Fruit fly (Drosophila melanogaster) Kc167 (cell line): ENCODE data around the gene CG15740.

ENCODE experiments used
- Myc ChIP-seq: fragments of >200 bp; optimal IDR thresholded peaks from 2 replicates; lab custom pipeline; 2017; ENCODE audit warnings: missing external identifiers
- Sin3A ChIP-seq: fragments of >200 bp; optimal IDR thresholded peaks from 2 replicates; lab custom pipeline; 2018; ENCODE audit warnings: missing external identifiers
- h ChIP-seq: fragments of >200 bp; optimal IDR thresholded peaks from 3 replicates; lab custom pipeline; 2018; ENCODE audit warnings: missing external identifiers
- insv ChIP-seq: fragments of >200 bp; optimal IDR thresholded peaks from 3 replicates; lab custom pipeline; 2018; ENCODE audit warnings: missing external identifiers
- psq ChIP-seq: fragments of >200 bp; optimal IDR thresholded peaks from 2 replicates; lab custom pipeline; 2017; ENCODE audit warnings: missing external identifiers
- ttk ChIP-seq: sonication (Bioruptor generic); optimal IDR thresholded peaks from 2 replicates; lab custom pipeline; 2017; ENCODE audit warnings: missing external identifiers

CG15740 gene

dm6 chrX:11817183-11817972, 28.5 kb downstream of the CG15740 start:
- TF ChIP-seq insv (lab: Kevin White, UChicago), result no peak
- no peak for TF ChIP-seq h
- no peak for TF ChIP-seq ttk
- TF ChIP-seq psq, result peak; percentile 29

- TF ChIP-seq ttk, result no peak
- TF ChIP-seq Sin3A (lab: Kevin White, UChicago), result no peak
- no peak for TF ChIP-seq Myc (lab: Kevin White, UChicago)
- TF ChIP-seq h, result no peak
- TF ChIP-seq psq, result no peak
- TF ChIP-seq insv (lab: Kevin White, UChicago), result no peak
These were observed 29.4 kb downstream of the CG15740 start, which contains the start of the genes CG1578 and rudhira for dm6 chrX:11816434-11816948. Gene CG1578 (minus strand): TSS chrX:11816551. Gene rudhira (plus strand): TSS chrX:11816898.

DNA sequence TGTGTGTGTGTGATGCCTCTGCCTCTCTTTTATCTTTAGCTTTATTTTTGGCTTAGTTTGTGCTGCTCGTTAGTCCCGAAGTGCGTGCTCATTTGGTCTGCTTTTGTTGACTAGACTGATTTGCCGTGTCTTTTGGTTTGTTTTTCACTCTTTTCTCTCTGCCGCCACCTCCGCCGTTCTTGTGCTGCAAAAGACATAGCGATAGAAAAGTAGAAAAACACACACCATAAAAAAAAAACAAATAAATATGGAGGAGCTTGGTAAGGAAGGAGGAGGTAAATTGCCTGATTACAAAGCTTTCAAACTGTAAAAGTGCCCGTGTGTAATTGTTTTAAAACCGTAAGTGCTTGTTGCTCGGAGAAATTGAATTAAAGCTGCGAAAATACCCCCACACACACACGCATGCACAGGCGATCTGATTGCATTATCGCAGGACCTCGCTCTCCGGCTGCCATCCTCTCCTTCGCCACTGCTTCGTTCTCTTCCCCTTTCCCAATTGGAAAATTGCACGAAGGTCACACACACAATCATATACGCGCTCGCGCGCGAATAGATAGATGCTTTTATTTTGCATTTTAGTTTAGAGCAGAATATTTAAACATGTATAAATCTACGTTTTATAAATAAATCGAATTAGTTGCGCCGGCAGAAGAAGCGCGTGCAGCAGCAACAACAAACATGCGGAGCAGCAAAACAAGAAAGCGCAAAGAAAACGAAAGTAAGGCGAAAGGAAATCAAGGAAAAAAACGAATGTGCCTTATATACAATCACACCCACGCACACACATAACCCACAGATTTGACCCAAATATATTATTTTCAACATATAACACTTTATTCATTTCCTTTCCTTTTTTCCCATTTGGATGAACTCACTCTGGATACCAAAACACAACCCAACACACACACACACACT, 30.3 kb downstream of the CG15740 start:
- TF ChIP-seq Sin3A (lab: Kevin White, UChicago) (no peak), h (no peak)

dm6 chrX:11813721-11814161, 32.2 kb downstream of the CG15740 start:
- TF ChIP-seq Sin3A (lab: Kevin White, UChicago) (no peak), h (no peak), insv (lab: Kevin White, UChicago) (no peak), ttk (no peak), psq (no peak)

dm6 chrX:11812828-11813227, 33.1 kb downstream of the CG15740 start:
- TF ChIP-seq psq (no peak), h (no peak), Sin3A (lab: Kevin White, UChicago) (no peak), ttk (no peak), insv (lab: Kevin White, UChicago) (no peak), Myc (lab: Kevin White, UChicago) (no peak)

DNA sequence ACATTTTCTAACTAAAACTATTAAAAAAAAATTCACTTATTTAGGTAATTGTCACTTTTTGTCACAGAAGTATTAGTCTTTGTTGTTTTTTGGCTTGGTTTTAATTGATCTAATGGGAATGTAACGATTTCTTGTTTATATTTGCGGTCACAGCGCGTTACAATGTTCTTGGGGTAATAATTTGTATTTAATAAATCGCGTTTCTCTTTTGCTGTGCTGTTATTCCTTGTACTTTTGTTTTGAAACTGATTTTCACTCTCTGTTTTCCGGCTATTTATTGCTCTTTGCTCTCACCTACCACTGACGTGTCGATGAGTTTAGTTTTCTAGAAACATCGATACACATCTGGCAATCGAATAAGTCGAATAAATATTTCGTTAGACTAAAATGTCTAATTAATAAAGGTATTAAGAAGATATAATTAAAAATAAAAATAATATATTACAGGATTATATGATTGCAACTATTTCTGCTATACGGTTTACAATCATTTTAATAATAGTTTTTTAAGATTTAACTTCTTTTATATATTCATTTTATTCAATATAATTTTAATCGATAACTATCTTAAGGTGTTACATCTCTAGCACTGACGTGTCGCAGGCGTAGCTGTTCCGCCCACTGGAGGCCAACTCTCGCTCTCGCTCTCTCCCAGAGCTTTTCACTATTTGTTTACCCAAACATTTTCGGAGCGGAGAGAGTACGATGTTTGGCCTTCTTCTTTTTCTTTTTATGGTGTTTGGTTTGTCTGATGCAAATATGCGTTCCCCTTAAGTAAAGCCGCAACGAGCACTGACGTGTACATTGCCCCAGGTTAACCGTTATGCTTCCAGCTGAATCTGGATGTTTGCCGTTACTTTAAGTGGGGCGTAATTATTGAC, 38.8 kb downstream of the CG15740 start, which contains the start of gene Hsc70-3:
Gene Hsc70-3, minus strand, starts transcription at position 251 of the 881 bp plus-strand sequence.
- TF ChIP-seq ttk (no peak), psq (peak; percentile 95)

DNA sequence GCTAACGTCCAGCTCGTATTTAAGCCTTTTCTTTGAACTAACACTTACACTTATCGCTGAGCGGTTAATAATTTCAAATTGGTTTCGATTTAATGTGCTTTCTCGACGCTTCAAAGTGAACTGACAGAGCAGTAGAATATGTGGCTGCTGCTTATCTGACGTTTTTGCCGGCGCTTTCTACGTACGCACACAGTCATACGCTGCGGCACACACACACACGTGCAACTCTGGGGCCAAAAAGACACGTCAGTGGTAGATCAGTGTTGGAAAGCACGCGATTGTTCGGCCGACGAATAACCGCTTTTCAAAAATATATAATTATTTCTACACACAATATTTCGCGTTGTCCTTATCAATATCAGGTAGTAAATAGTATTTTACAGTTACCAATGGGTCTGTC, 39.7 kb downstream of the CG15740 start:
- TF ChIP-seq Sin3A (lab: Kevin White, UChicago) (no peak), Myc (lab: Kevin White, UChicago) (no peak), psq (no peak), insv (lab: Kevin White, UChicago) (no peak), h (no peak), ttk (no peak)

DNA sequence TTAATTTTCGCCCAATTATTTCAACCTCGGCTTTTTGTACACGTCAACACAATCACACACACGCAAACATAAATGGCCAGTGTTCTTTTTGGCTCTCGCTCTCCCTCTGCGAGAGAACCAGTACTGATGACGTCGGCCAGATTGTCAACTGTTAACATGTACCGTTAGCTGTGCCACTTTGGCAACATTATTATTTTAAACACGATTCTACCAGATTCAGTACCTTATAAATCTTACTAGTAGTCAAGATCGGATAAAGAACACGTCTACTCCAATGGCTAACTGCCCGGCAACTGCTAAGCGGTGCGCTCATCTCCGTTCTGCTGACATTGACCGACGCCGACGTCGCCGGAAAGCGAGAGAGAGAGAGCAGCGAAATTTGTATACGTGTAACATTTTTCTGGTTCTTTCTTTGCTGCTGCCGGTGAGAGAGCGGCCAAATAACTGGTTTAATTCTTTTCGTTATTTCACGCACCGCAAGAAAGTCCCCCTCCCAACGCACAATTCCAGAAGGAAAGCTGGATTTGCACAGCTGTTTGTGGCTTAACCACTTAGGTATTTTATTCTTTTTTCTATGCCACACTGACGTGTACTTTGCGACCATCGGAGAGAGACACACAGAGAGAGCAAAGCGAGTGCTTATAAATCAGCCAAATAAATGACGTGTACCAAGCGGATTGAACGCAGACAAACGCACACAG, 40.7 kb downstream of the CG15740 start:
- TF ChIP-seq ttk, result no peak
- TF ChIP-seq psq, result no peak
- TF ChIP-seq h, result no peak
- no peak for TF ChIP-seq insv (lab: Kevin White, UChicago)
- no peak for TF ChIP-seq Myc (lab: Kevin White, UChicago)
- no peak for TF ChIP-seq Sin3A (lab: Kevin White, UChicago)

dm6 chrX:11799931-11800330, 46.0 kb downstream of the CG15740 start:
- TF ChIP-seq insv (lab: Kevin White, UChicago) (no peak), h (no peak), ttk (no peak), Sin3A (lab: Kevin White, UChicago) (no peak), psq (no peak), Myc (lab: Kevin White, UChicago) (no peak)

DNA sequence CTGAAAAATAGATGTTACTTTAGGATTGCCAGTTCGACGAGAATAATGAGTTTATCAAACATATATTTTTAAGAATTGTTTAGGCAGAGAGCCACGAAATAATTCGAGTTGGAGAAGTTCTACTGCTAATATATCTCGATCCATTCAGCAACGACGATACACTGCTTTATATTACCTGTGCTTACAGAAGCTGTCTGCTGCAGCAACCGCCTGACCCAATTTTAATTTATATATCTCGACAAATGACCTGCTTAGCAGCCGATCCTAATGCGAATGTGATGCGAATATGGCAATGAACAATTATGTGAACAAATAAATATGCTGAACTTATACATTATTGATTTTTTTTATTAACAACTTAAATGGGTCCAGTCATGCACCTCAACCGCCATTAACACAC, 47.4 kb downstream of the CG15740 start:
- TF ChIP-seq Myc (lab: Kevin White, UChicago), result no peak
- no peak for TF ChIP-seq psq
- TF ChIP-seq ttk, result no peak
- TF ChIP-seq Sin3A (lab: Kevin White, UChicago), result no peak
- no peak for TF ChIP-seq insv (lab: Kevin White, UChicago)
- TF ChIP-seq h, result no peak

- TF ChIP-seq insv (lab: Kevin White, UChicago) (no peak), Myc (lab: Kevin White, UChicago) (no peak), ttk (no peak), psq (no peak), h (no peak), Sin3A (lab: Kevin White, UChicago) (no peak)
These were observed 49.0 kb downstream of the CG15740 start for dm6 chrX:11796925-11797324.
